Worm (Caenorhabditis elegans): ENCODE measurements around the gene hsd-3.

Gene hsd-3

ce11 chrX:4961681-4962656 is 47.1 kb upstream of the hsd-3 start (continued):
- TF ChIP-seq ces-1 (GFP tag; optimal IDR thresholded peaks at IDR 0.05) (peak; percentile 45), mep-1 (tag; optimal IDR thresholded peaks at IDR 0.05) (peak; percentile 43)

- TF ChIP-seq dsc-1 (tag; optimal IDR thresholded peaks at IDR 0.05) = no peak
- no peak for TF ChIP-seq hlh-17 (GFP tag; optimal IDR thresholded peaks at IDR 0.05; ENCODE audit: borderline replicate concordance)
- no peak for TF ChIP-seq ztf-11 (tag; optimal IDR thresholded peaks at IDR 0.05)
- TF ChIP-seq mab-9 (GFP tag; IDR thresholded peaks at IDR 0.05) = no peak
- TF ChIP-seq jun-1 (tag; optimal IDR thresholded peaks at IDR 0.05) = no peak
- TF ChIP-seq fos-1 (tag; optimal IDR thresholded peaks at IDR 0.05) = no peak
Measured at ce11 chrX:4965592-4965991, 43.5 kb upstream of the hsd-3 start.

ce11 chrX:4969228-4969627 is 39.9 kb upstream of the hsd-3 start, which contains the start of gene M03F4.6:
Gene M03F4.6, minus strand, starts transcription at chrX:4969328.
- TF ChIP-seq nhr-71 (tag; optimal IDR thresholded peaks at IDR 0.05) (peak; percentile 38), mep-1 (tag; optimal IDR thresholded peaks at IDR 0.05) (peak; percentile 52), elt-3 (tag; optimal IDR thresholded peaks at IDR 0.05) (no peak), blmp-1 (tag; optimal IDR thresholded peaks at IDR 0.05) (peak; percentile 95), fkh-8 (tag; optimal IDR thresholded peaks at IDR 0.05) (no peak), F16B12.6 (tag; optimal IDR thresholded peaks at IDR 0.05) (no peak), efl-3 (GFP tag; optimal IDR thresholded peaks at IDR 0.05) (no peak), ceh-8 (GFP tag; optimal IDR thresholded peaks at IDR 0.05) (no peak), ceh-88 (GFP tag; IDR thresholded peaks at IDR 0.05) (no peak), hlh-17 (GFP tag; optimal IDR thresholded peaks at IDR 0.05; ENCODE audit: borderline replicate concordance) (no peak), zag-1 (tag; optimal IDR thresholded peaks at IDR 0.05) (no peak), lin-39 (tag; optimal IDR thresholded peaks at IDR 0.05) (no peak), nhr-76 (tag; optimal IDR thresholded peaks at IDR 0.05) (no peak), rnt-1 (tag; optimal IDR thresholded peaks at IDR 0.05) (peak; percentile 13), mab-9 (GFP tag; IDR thresholded peaks at IDR 0.05) (no peak), unc-130 (tag; optimal IDR thresholded peaks at IDR 0.05) (no peak), tlp-1 (tag; optimal IDR thresholded peaks at IDR 0.05) (no peak), unc-98 (GFP tag; IDR thresholded peaks at IDR 0.05) (no peak), skn-1 (tag; optimal IDR thresholded peaks at IDR 0.05) (no peak), vab-15 (tag; optimal IDR thresholded peaks at IDR 0.05) (no peak), snpc-4 (tag; optimal IDR thresholded peaks at IDR 0.05) (no peak), nhr-85 (tag) (no peak), ceh-63 (GFP tag; optimal IDR thresholded peaks at IDR 0.05) (no peak), ets-5 (GFP tag; IDR thresholded peaks at IDR 0.05) (no peak), lin-14 (GFP tag; optimal IDR thresholded peaks at IDR 0.05) (no peak), dpl-1 (GFP tag; optimal IDR thresholded peaks at IDR 0.05) (no peak), ama-1 (optimal IDR thresholded peaks at IDR 0.05) (peak; percentile 74), ztf-4 (tag; optimal IDR thresholded peaks at IDR 0.05) (peak; percentile 90), swsn-7 (tag; optimal IDR thresholded peaks at IDR 0.05) (no peak), zip-4 (GFP tag; optimal IDR thresholded peaks at IDR 0.05) (no peak), ztf-11 (tag; optimal IDR thresholded peaks at IDR 0.05) (no peak), alr-1 (tag; optimal IDR thresholded peaks at IDR 0.05; ENCODE audit: borderline replicate concordance) (no peak)

ce11 chrX:4970863-4971345 is 38.2 kb upstream of the hsd-3 start, which contains the start of gene calu-1:
Gene calu-1, minus strand, starts transcription at chrX:4970913.
- TF ChIP-seq hlh-4 (tag; optimal IDR thresholded peaks at IDR 0.05) = no peak
- no peak for TF ChIP-seq C16A3.4 (tag; optimal IDR thresholded peaks at IDR 0.05)
- TF ChIP-seq lin-13 (GFP tag; optimal IDR thresholded peaks at IDR 0.05) = no peak
- TF ChIP-seq isw-1 (GFP tag; IDR thresholded peaks at IDR 0.05) = no peak
- TF ChIP-seq nhr-237 (tag; optimal IDR thresholded peaks at IDR 0.05) = no peak
- no peak for TF ChIP-seq swsn-7 (tag; optimal IDR thresholded peaks at IDR 0.05)
- no peak for TF ChIP-seq egl-13 (tag; optimal IDR thresholded peaks at IDR 0.05)
- no peak for TF ChIP-seq mef-2 (tag; optimal IDR thresholded peaks at IDR 0.05)
- no peak for TF ChIP-seq C34B4.2 (tag; optimal IDR thresholded peaks at IDR 0.05)
- TF ChIP-seq nhr-76 (tag; optimal IDR thresholded peaks at IDR 0.05) = no peak
- TF ChIP-seq ceh-88 (GFP tag; IDR thresholded peaks at IDR 0.05) = no peak

Measured in whole organism, L1 larva.